Worm (Caenorhabditis elegans): ENCODE results near the gene ZC84.7.

Gene ZC84.7

ce11 chrIII:9201977-9202376 is 16.2 kb downstream of the ZC84.7 start:
- no peak for TF ChIP-seq ztf-29 (GFP tag; IDR thresholded peaks at IDR 0.05)
- no peak for TF ChIP-seq med-1 (GFP tag; optimal IDR thresholded peaks at IDR 0.05; ENCODE audit: insufficient read depth)
- no peak for TF ChIP-seq cog-1 (tag; optimal IDR thresholded peaks at IDR 0.05)
- no peak for TF ChIP-seq tab-1 (GFP tag; IDR thresholded peaks at IDR 0.05)
- TF ChIP-seq flt-1 (GFP tag; IDR thresholded peaks at IDR 0.05): no peak
- no peak for TF ChIP-seq ztf-23 (GFP tag; IDR thresholded peaks at IDR 0.05)
- no peak for TF ChIP-seq ref-1 (GFP tag; conservative IDR thresholded peaks at IDR 0.05)
- no peak for TF ChIP-seq T22C8.4 (GFP tag; IDR thresholded peaks at IDR 0.05)
- no peak for TF ChIP-seq klf-2 (GFP tag; conservative IDR thresholded peaks at IDR 0.05)

- no peak for TF ChIP-seq tab-1 (GFP tag; IDR thresholded peaks at IDR 0.05)
- no peak for TF ChIP-seq ztf-29 (GFP tag; IDR thresholded peaks at IDR 0.05)
- TF ChIP-seq T22C8.4 (GFP tag; IDR thresholded peaks at IDR 0.05): no peak
- TF ChIP-seq ref-1 (GFP tag; conservative IDR thresholded peaks at IDR 0.05): no peak
- TF ChIP-seq ztf-23 (GFP tag; IDR thresholded peaks at IDR 0.05): no peak
- no peak for TF ChIP-seq cog-1 (tag; optimal IDR thresholded peaks at IDR 0.05)
- no peak for TF ChIP-seq klf-2 (GFP tag; conservative IDR thresholded peaks at IDR 0.05)
- TF ChIP-seq flt-1 (GFP tag; IDR thresholded peaks at IDR 0.05): no peak
Measured at ce11 chrIII:9206185-9206584, 20.4 kb downstream of the ZC84.7 start, which contains the start of gene ZC84.1. ZC84.1 (minus strand) TSS chrIII:9206285.

ce11 chrIII:9215367-9215766 is 29.5 kb downstream of the ZC84.7 start, which contains the start of gene npr-29:
npr-29 (minus strand) TSS chrIII:9215467.
- TF ChIP-seq flt-1 (GFP tag; IDR thresholded peaks at IDR 0.05) (no peak), ref-1 (GFP tag; conservative IDR thresholded peaks at IDR 0.05) (no peak), med-1 (GFP tag; optimal IDR thresholded peaks at IDR 0.05; ENCODE audit: insufficient read depth) (no peak), cog-1 (tag; optimal IDR thresholded peaks at IDR 0.05) (no peak), ztf-29 (GFP tag; IDR thresholded peaks at IDR 0.05) (no peak), tab-1 (GFP tag; IDR thresholded peaks at IDR 0.05) (no peak), klf-2 (GFP tag; conservative IDR thresholded peaks at IDR 0.05) (no peak), T22C8.4 (GFP tag; IDR thresholded peaks at IDR 0.05) (no peak), ztf-23 (GFP tag; IDR thresholded peaks at IDR 0.05) (no peak)

ce11 chrIII:9224986-9225385 is 39.2 kb downstream of the ZC84.7 start:
- TF ChIP-seq ztf-23 (GFP tag; IDR thresholded peaks at IDR 0.05) (no peak), ztf-29 (GFP tag; IDR thresholded peaks at IDR 0.05) (no peak), ref-1 (GFP tag; conservative IDR thresholded peaks at IDR 0.05) (no peak), klf-2 (GFP tag; conservative IDR thresholded peaks at IDR 0.05) (no peak), tab-1 (GFP tag; IDR thresholded peaks at IDR 0.05) (no peak), med-1 (GFP tag; optimal IDR thresholded peaks at IDR 0.05; ENCODE audit: insufficient read depth) (no peak), cog-1 (tag; optimal IDR thresholded peaks at IDR 0.05) (no peak), flt-1 (GFP tag; IDR thresholded peaks at IDR 0.05) (no peak), T22C8.4 (GFP tag; IDR thresholded peaks at IDR 0.05) (no peak)

ce11 chrIII:9228190-9228589 is 42.4 kb downstream of the ZC84.7 start:
- TF ChIP-seq flt-1 (GFP tag; IDR thresholded peaks at IDR 0.05) (no peak), cog-1 (tag; optimal IDR thresholded peaks at IDR 0.05) (no peak), ztf-23 (GFP tag; IDR thresholded peaks at IDR 0.05) (no peak), klf-2 (GFP tag; conservative IDR thresholded peaks at IDR 0.05) (no peak)

ce11 chrIII:9228722-9229121 is 42.9 kb downstream of the ZC84.7 start, which contains the start of gene rnr-1:
rnr-1 (minus strand) TSS chrIII:9228798.
- TF ChIP-seq T22C8.4 (GFP tag; IDR thresholded peaks at IDR 0.05) (no peak), ztf-29 (GFP tag; IDR thresholded peaks at IDR 0.05) (no peak), ztf-23 (GFP tag; IDR thresholded peaks at IDR 0.05) (no peak), ref-1 (GFP tag; conservative IDR thresholded peaks at IDR 0.05) (no peak), cog-1 (tag; optimal IDR thresholded peaks at IDR 0.05) (no peak), tab-1 (GFP tag; IDR thresholded peaks at IDR 0.05) (no peak), flt-1 (GFP tag; IDR thresholded peaks at IDR 0.05) (no peak), klf-2 (GFP tag; conservative IDR thresholded peaks at IDR 0.05) (no peak), med-1 (GFP tag; optimal IDR thresholded peaks at IDR 0.05; ENCODE audit: insufficient read depth) (no peak)

- TF ChIP-seq cog-1 (tag; optimal IDR thresholded peaks at IDR 0.05) (no peak), T22C8.4 (GFP tag; IDR thresholded peaks at IDR 0.05) (no peak), flt-1 (GFP tag; IDR thresholded peaks at IDR 0.05) (no peak), ztf-29 (GFP tag; IDR thresholded peaks at IDR 0.05) (no peak), ztf-23 (GFP tag; IDR thresholded peaks at IDR 0.05) (no peak), med-1 (GFP tag; optimal IDR thresholded peaks at IDR 0.05; ENCODE audit: insufficient read depth) (no peak), ref-1 (GFP tag; conservative IDR thresholded peaks at IDR 0.05) (no peak), klf-2 (GFP tag; conservative IDR thresholded peaks at IDR 0.05) (no peak), tab-1 (GFP tag; IDR thresholded peaks at IDR 0.05) (no peak)
Measured at ce11 chrIII:9231173-9231572, 45.4 kb downstream of the ZC84.7 start, which contains the start of gene T23G5.3. T23G5.3 (minus strand) TSS chrIII:9231273.

- TF ChIP-seq flt-1 (GFP tag; IDR thresholded peaks at IDR 0.05) (no peak), med-1 (GFP tag; optimal IDR thresholded peaks at IDR 0.05; ENCODE audit: insufficient read depth) (no peak), cog-1 (tag; optimal IDR thresholded peaks at IDR 0.05) (no peak), ztf-23 (GFP tag; IDR thresholded peaks at IDR 0.05) (no peak), ref-1 (GFP tag; conservative IDR thresholded peaks at IDR 0.05) (no peak), klf-2 (GFP tag; conservative IDR thresholded peaks at IDR 0.05) (no peak), ztf-29 (GFP tag; IDR thresholded peaks at IDR 0.05) (no peak), T22C8.4 (GFP tag; IDR thresholded peaks at IDR 0.05) (no peak), tab-1 (GFP tag; IDR thresholded peaks at IDR 0.05) (no peak)
Measured at ce11 chrIII:9236228-9236627, 50.4 kb downstream of the ZC84.7 start, which contains the start of gene T23G5.2. T23G5.2 (minus strand) TSS chrIII:9236328.

- TF ChIP-seq flt-1 (GFP tag; IDR thresholded peaks at IDR 0.05): no peak
- no peak for TF ChIP-seq klf-2 (GFP tag; conservative IDR thresholded peaks at IDR 0.05)
- no peak for TF ChIP-seq ref-1 (GFP tag; conservative IDR thresholded peaks at IDR 0.05)
- no peak for TF ChIP-seq T22C8.4 (GFP tag; IDR thresholded peaks at IDR 0.05)
- no peak for TF ChIP-seq tab-1 (GFP tag; IDR thresholded peaks at IDR 0.05)
- TF ChIP-seq med-1 (GFP tag; optimal IDR thresholded peaks at IDR 0.05; ENCODE audit: insufficient read depth): no peak
- no peak for TF ChIP-seq ztf-29 (GFP tag; IDR thresholded peaks at IDR 0.05)
- no peak for TF ChIP-seq ztf-23 (GFP tag; IDR thresholded peaks at IDR 0.05)
- no peak for TF ChIP-seq cog-1 (tag; optimal IDR thresholded peaks at IDR 0.05)
Measured at ce11 chrIII:9237626-9238025, 51.8 kb downstream of the ZC84.7 start.

ce11 chrIII:9239983-9240382 is 54.2 kb downstream of the ZC84.7 start, which contains the start of gene saeg-2:
saeg-2 (plus strand) TSS chrIII:9240363.
- TF ChIP-seq ztf-23 (GFP tag; IDR thresholded peaks at IDR 0.05) (0 out of 2 replicates have a peak, but pooled peaks have one; percentile 7), flt-1 (GFP tag; IDR thresholded peaks at IDR 0.05) (no peak)
